ENCODE assay signal across 2 fruit fly cellular contexts in the genomic region with DNA sequence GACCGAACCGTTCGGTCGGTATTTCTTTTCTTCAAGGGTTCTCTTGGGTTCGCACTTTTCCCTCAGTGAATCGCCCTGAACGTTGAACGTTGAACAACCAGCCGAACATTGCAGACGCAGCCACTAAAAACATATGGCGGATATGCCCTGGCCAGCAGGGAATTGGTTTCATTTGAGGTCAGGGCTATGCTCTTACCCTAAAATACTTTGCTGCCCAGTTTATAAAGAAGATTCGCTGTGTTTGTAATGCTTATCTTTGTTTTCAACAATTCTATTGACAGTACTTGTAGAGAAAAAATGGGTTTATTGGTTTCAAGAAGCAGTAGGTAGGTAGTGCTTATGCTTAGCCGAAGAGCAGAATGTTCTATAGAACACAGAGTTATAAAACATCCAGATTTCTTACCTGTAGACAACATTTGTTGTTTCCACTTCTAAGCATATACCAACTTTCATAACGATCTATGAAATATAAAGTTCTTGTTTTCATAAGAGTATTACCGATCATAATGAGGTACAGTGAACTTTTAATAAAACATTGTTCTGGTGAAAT.
TF ChIP-seq lines count a peak whose summit lies in the region.

No protein-coding gene starts in this region.

TF ChIP-seq in whole organism, embryonic, 481 proteins besides CTCF, POLR2A, EP300 and RAD21 (continued from another document):
- TF ChIP-seq CG8281 (tag; optimal IDR thresholded peaks at IDR 0.05; lab: Kevin White, UChicago) (no peak), so (GFP tag; IDR thresholded peaks at IDR 0.05; lab: Robert Waterston, UW) (0 out of 3 replicates have a peak, but pooled peaks have one; percentile 26), row (GFP tag; IDR thresholded peaks at IDR 0.05; lab: Robert Waterston, UW) (peak; percentile 52; the same call in 2 of the 3 replicates), CG12155 (GFP tag; optimal IDR thresholded peaks at IDR 0.05; lab: Kevin White, UChicago) (no peak), CG7839 (tag; optimal IDR thresholded peaks at IDR 0.05; lab: Kevin White, UChicago) (peak; percentile 21), dmrt11E (tag; optimal IDR thresholded peaks at IDR 0.05; lab: Kevin White, UChicago) (no peak), Hr51 (GFP tag; optimal IDR thresholded peaks at IDR 0.05; lab: Kevin White, UChicago) (peak in 1 of 2 experiments; percentile 29), sens (GFP tag; lab: Kevin White, UChicago) (peak; percentile 68), CG31365 (tag; optimal IDR thresholded peaks at IDR 0.05; lab: Kevin White, UChicago) (no peak), bbx (GFP tag; IDR thresholded peaks at IDR 0.05; lab: Robert Waterston, UW; ENCODE audit: partially characterized antibody) (no peak), Blimp-1 (GFP tag; optimal IDR thresholded peaks at IDR 0.05; lab: Kevin White, UChicago) (peak; percentile 9), CG15073 (GFP tag; optimal IDR thresholded peaks at IDR 0.05; lab: Kevin White, UChicago) (no peak), CG16863 (GFP tag; optimal IDR thresholded peaks at IDR 0.05; lab: Kevin White, UChicago) (peak; percentile 15), CG2678 (tag; optimal IDR thresholded peaks at IDR 0.05; lab: Kevin White, UChicago) (peak; percentile 6), CG31388 (GFP tag; optimal IDR thresholded peaks at IDR 0.05; lab: Kevin White, UChicago) (no peak), dmrt99B (tag; optimal IDR thresholded peaks at IDR 0.05; lab: Kevin White, UChicago) (peak; percentile 10), btn (GFP tag; optimal IDR thresholded peaks at IDR 0.05; lab: Kevin White, UChicago) (no peak), twi (tag; optimal IDR thresholded peaks at IDR 0.05; lab: Kevin White, UChicago) (peak; percentile 23), Rfx (GFP tag; IDR thresholded peaks at IDR 0.05; lab: Robert Waterston, UW) (peak; percentile 14; the same call in 1 of the 2 replicates), Lpt (GFP tag; optimal IDR thresholded peaks at IDR 0.05; lab: Kevin White, UChicago) (no peak), CG11504 (tag; optimal IDR thresholded peaks at IDR 0.05; lab: Kevin White, UChicago) (peak; percentile 24), CG14710 (tag; optimal IDR thresholded peaks at IDR 0.05; lab: Kevin White, UChicago) (peak; percentile 20), CG1602 (GFP tag; optimal IDR thresholded peaks at IDR 0.05; lab: Kevin White, UChicago) (no peak), CG14050 (GFP tag; IDR thresholded peaks at IDR 0.05; lab: Robert Waterston, UW) (0 out of 3 replicates have a peak, but pooled peaks have one; percentile 27), grn (GFP tag; optimal IDR thresholded peaks at IDR 0.05; lab: Kevin White, UChicago) (peak; percentile 46), Bdp1 (GFP tag; optimal IDR thresholded peaks at IDR 0.05; lab: Kevin White, UChicago) (no peak), lmd (GFP tag; IDR thresholded peaks at IDR 0.05; lab: Robert Waterston, UW) (peak; percentile 24), CG10366 (GFP tag; IDR thresholded peaks at IDR 0.05; lab: Robert Waterston, UW) (peak; percentile 9; the same call in 1 of the 2 replicates), CG15479 (GFP tag; optimal IDR thresholded peaks at IDR 0.05; lab: Kevin White, UChicago) (peak; percentile 63), Hmr (GFP tag; optimal IDR thresholded peaks at IDR 0.05; lab: Kevin White, UChicago) (peak; percentile 18), crp (GFP tag; optimal IDR thresholded peaks at IDR 0.05; lab: Kevin White, UChicago) (no peak), Oli (tag; optimal IDR thresholded peaks at IDR 0.05; lab: Kevin White, UChicago) (peak; percentile 30), ci (GFP tag; IDR thresholded peaks at IDR 0.05; lab: Robert Waterston, UW) (0 out of 3 replicates have a peak, but pooled peaks have one; percentile 39), chm (GFP tag; IDR thresholded peaks at IDR 0.05; lab: Robert Waterston, UW) (0 out of 2 replicates have a peak, but pooled peaks have one; percentile 20), lab (GFP tag; optimal IDR thresholded peaks at IDR 0.05; lab: Kevin White, UChicago) (peak; percentile 29), ranshi (GFP tag; IDR thresholded peaks at IDR 0.05; lab: Robert Waterston, UW) (peak; percentile 44; the same call in 1 of the 2 replicates), CG6689 (GFP tag; IDR thresholded peaks at IDR 0.05; lab: Robert Waterston, UW) (0 out of 2 replicates have a peak, but pooled peaks have one; percentile 13), CG2120 (GFP tag; optimal IDR thresholded peaks at IDR 0.05; lab: Kevin White, UChicago) (peak; percentile 42), CG2129 (GFP tag; IDR thresholded peaks at IDR 0.05; lab: Robert Waterston, UW; ENCODE audit: partially characterized antibody) (no peak), Usf (GFP tag; optimal IDR thresholded peaks at IDR 0.05; lab: Kevin White, UChicago) (no peak), Hr78 (GFP tag; optimal IDR thresholded peaks at IDR 0.05; lab: Kevin White, UChicago) (peak in 1 of 2 experiments; percentile 17), bsh (GFP tag; optimal IDR thresholded peaks at IDR 0.05; lab: Kevin White, UChicago) (peak in 1 of 2 experiments; percentile 29), prd (optimal IDR thresholded peaks at IDR 0.05; lab: Kevin White, UChicago) (no peak), prd (GFP tag; IDR thresholded peaks at IDR 0.05; lab: Robert Waterston, UW) (0 out of 3 replicates have a peak, but pooled peaks have one; percentile 26), gem (tag; optimal IDR thresholded peaks at IDR 0.05; lab: Kevin White, UChicago) (peak; percentile 31), D (optimal IDR thresholded peaks at IDR 0.05; lab: Kevin White, UChicago) (peak; percentile 9), D (GFP tag; optimal IDR thresholded peaks at IDR 0.05; lab: Kevin White, UChicago) (peak; percentile 7), CG13287 (GFP tag; IDR thresholded peaks at IDR 0.05; lab: Robert Waterston, UW; ENCODE audit: partially characterized antibody) (no peak), CoRest (tag; optimal IDR thresholded peaks at IDR 0.05; lab: Kevin White, UChicago) (peak; percentile 8), pb (GFP tag; optimal IDR thresholded peaks at IDR 0.05; lab: Kevin White, UChicago) (no peak), CG2116 (GFP tag; optimal IDR thresholded peaks at IDR 0.05; lab: Kevin White, UChicago) (no peak)

TF ChIP-seq in whole organism, prepupa, 60 proteins besides CTCF, POLR2A, EP300 and RAD21 (continued from another document):
- TF ChIP-seq vri (GFP tag; optimal IDR thresholded peaks at IDR 0.05; lab: Kevin White, UChicago) (no peak), CG1621 (tag; optimal IDR thresholded peaks at IDR 0.05; lab: Kevin White, UChicago) (no peak), CG6276 (GFP tag; optimal IDR thresholded peaks at IDR 0.05; lab: Kevin White, UChicago) (no peak), cyc (GFP tag; optimal IDR thresholded peaks at IDR 0.05; lab: Kevin White, UChicago) (peak; percentile 23), CG9139 (GFP tag; optimal IDR thresholded peaks at IDR 0.05; lab: Kevin White, UChicago) (no peak), dac (GFP tag; optimal IDR thresholded peaks at IDR 0.05; lab: Kevin White, UChicago) (no peak), CG4318 (GFP tag; optimal IDR thresholded peaks at IDR 0.05; lab: Kevin White, UChicago) (no peak), Gug (GFP tag; IDR thresholded peaks at IDR 0.05; lab: Robert Waterston, UW) (no peak), CG31627 (GFP tag; optimal IDR thresholded peaks at IDR 0.05; lab: Kevin White, UChicago) (peak; percentile 6), Sox102F (GFP tag; optimal IDR thresholded peaks at IDR 0.05; lab: Kevin White, UChicago) (no peak), CG6854 (GFP tag; optimal IDR thresholded peaks at IDR 0.05; lab: Kevin White, UChicago) (no peak), ss (GFP tag; optimal IDR thresholded peaks at IDR 0.05; lab: Kevin White, UChicago) (no peak), CG3032 (tag; optimal IDR thresholded peaks at IDR 0.05; lab: Kevin White, UChicago) (peak; percentile 21), spab (GFP tag; optimal IDR thresholded peaks at IDR 0.05; lab: Kevin White, UChicago) (no peak), CG8632 (GFP tag; optimal IDR thresholded peaks at IDR 0.05; lab: Kevin White, UChicago) (no peak), Eip75B (GFP tag; optimal IDR thresholded peaks at IDR 0.05; lab: Kevin White, UChicago) (no peak), eg (GFP tag; IDR thresholded peaks at IDR 0.05; lab: Robert Waterston, UW) (no peak), OdsH (GFP tag; optimal IDR thresholded peaks at IDR 0.05; lab: Kevin White, UChicago) (peak; percentile 7), achi (GFP tag; optimal IDR thresholded peaks at IDR 0.05; lab: Kevin White, UChicago) (peak; percentile 12), topi (GFP tag; optimal IDR thresholded peaks at IDR 0.05; lab: Kevin White, UChicago) (peak; percentile 2), CG7368 (GFP tag; optimal IDR thresholded peaks at IDR 0.05; lab: Kevin White, UChicago) (no peak), fkh (GFP tag; optimal IDR thresholded peaks at IDR 0.05; lab: Kevin White, UChicago) (peak; percentile 30), dsx (GFP tag; optimal IDR thresholded peaks at IDR 0.05; lab: Kevin White, UChicago; ENCODE audit: poor library complexity, severe bottlenecking) (no peak), Sox15 (GFP tag; optimal IDR thresholded peaks at IDR 0.05; lab: Kevin White, UChicago) (no peak), Sox14 (GFP tag; optimal IDR thresholded peaks at IDR 0.05; lab: Kevin White, UChicago) (no peak), CG15336 (GFP tag; IDR thresholded peaks at IDR 0.05; lab: Robert Waterston, UW) (no peak), CG16779 (tag; optimal IDR thresholded peaks at IDR 0.05; lab: Kevin White, UChicago) (no peak), lz (GFP tag; optimal IDR thresholded peaks at IDR 0.05; lab: Kevin White, UChicago) (peak; percentile 6), Eip78C (GFP tag; lab: Kevin White, UChicago) (peak; percentile 69), CG11902 (GFP tag; optimal IDR thresholded peaks at IDR 0.05; lab: Kevin White, UChicago) (no peak)
